Fruit fly (Drosophila melanogaster) whole organism, adult: ENCODE measurements around the gene fbp.

Experiments
- CG7101 ChIP-seq: fragments of 200-800 bp; sonication (Bioruptor generic); optimal IDR thresholded peaks from 2 replicates; lab custom pipeline; 2018; ENCODE audit warnings: missing biosample characterization, mild to moderate bottlenecking, missing genetic modification characterization, moderate library complexity
- Mnt ChIP-seq: fragments of 200-800 bp; sonication (Bioruptor generic); optimal IDR thresholded peaks from 2 replicates; lab custom pipeline; 2016; ENCODE audit warnings: missing biosample characterization, mild to moderate bottlenecking, missing genetic modification characterization
- pad ChIP-seq: fragments of 200-800 bp; sonication (Bioruptor generic); optimal IDR thresholded peaks from 3 replicates; lab custom pipeline; 2017; ENCODE audit warnings: missing biosample characterization, missing genetic modification characterization, mild to moderate bottlenecking, moderate library complexity, missing genetic modification reagents

DNA sequence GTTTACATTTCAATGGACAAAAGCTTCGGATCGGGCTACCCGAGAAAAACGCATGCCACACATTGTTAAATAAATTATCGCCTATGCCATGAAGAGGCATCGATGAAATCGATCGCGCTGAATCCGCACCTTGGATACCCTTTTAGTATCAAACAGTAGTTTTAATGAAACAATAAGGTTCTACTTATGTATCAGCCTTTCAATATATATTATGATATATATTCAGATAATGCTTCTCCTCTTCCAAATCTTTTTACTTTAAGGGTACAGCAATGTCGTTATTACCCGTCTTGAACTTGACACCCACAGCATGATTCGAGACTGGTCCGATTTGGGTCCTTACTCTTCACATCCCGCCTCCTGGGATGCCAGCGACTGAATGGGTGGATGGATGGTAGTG is 36.0 kb upstream of the fbp start:
- TF ChIP-seq pad, result no peak
- TF ChIP-seq CG7101, result no peak
- no peak for TF ChIP-seq Mnt (GFP tag; lab: Kevin White, UChicago)
